Fruit fly (Drosophila melanogaster): ENCODE measurements around the gene CG12420.

DNA sequence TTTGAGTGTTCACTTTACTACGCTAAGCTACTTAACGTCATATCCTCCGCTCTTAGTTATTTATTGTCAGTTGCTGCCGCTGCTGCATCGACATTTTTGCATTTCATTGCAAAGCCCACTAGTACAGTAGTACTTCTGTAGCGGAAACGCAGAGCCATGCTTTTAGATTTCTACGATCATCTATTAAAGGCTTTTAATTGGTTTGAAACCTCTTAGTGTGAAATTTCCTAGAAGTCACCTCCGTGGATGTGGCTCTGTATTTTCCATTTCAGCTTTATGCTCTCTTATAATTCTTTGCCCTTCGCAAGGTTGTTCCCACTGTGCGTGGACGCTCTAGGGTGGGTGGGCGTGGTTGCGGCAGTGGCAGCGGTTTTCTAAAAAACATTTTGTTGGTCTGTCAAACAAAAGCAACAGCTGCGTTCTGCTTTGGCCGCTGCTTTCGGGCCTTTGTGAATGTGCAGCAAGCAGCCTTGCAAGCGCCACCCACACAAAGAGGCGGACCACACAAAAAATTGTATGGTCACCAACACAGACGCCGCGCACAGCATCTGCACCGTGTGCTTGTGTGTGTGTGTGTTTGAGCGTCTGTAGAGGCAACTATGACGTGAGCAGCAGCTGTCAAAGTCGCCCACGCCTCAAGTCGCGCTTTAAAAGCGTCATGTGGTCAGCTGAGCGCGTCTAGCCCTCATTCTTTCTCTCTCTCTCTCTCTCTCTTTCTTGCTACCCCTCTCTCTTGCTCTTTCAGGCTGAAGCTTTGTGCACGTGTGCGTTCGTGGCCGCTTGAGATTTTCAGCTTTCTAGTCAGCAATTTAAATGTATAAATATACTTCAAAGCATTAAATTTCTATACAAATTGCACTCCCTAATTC is 44.4 kb downstream of the CG12420 start:
- no peak for TF ChIP-seq psq (optimal IDR thresholded peaks at IDR 0.05)
- no peak for TF ChIP-seq Sin3A (optimal IDR thresholded peaks at IDR 0.05)
